Worm (Caenorhabditis elegans) whole organism, L1 larva: ENCODE results near the gene str-134.

Experiments
- C04F5.9 ChIP-seq: sonication (generic microtip); optimal IDR thresholded peaks from 2 replicates; lab custom pipeline; 2016; ENCODE audit warnings: missing genetic modification characterization, missing compliant biosample characterization
- C34B4.2 ChIP-seq: sonication (generic microtip); optimal IDR thresholded peaks from 2 replicates; lab custom pipeline; 2017; ENCODE audit warnings: mild to moderate bottlenecking, missing genetic modification characterization, missing compliant biosample characterization
- F16B12.6 ChIP-seq: fragments of 150-350 bp; optimal IDR thresholded peaks from 2 replicates; lab custom pipeline; 2014; ENCODE audit warnings: missing biosample characterization, missing genetic modification characterization
- Y116A8C.19 ChIP-seq: sonication (generic microtip); optimal IDR thresholded peaks from 2 replicates; lab custom pipeline; 2016; ENCODE audit warnings: missing compliant biosample characterization, missing genetic modification characterization, borderline replicate concordance
- alr-1 ChIP-seq: fragments of 200-800 bp; sonication (Bioruptor generic); optimal IDR thresholded peaks from 2 replicates; lab custom pipeline; 2018; ENCODE audit warnings: borderline replicate concordance, mild to moderate bottlenecking, missing genetic modification characterization, missing compliant biosample characterization
- aly-2 ChIP-seq: fragments of 150-350 bp; optimal IDR thresholded peaks from 2 replicates; lab custom pipeline; 2014; ENCODE audit warnings: missing biosample characterization, missing genetic modification characterization
- ceh-63 ChIP-seq: fragments of 200-800 bp; sonication (Bioruptor generic); optimal IDR thresholded peaks from 2 replicates; lab custom pipeline; 2018; ENCODE audit warnings: mild to moderate bottlenecking, missing genetic modification characterization, missing compliant biosample characterization
- ceh-82 ChIP-seq, 3 experiments: fragments of 150-350 bp in 1 of 3; sonication (generic microtip) in 2 of 3; optimal IDR thresholded peaks; 2 replicates each; lab custom pipeline; 2014 to 2017; ENCODE audit warnings: missing biosample characterization in 3 of 3, missing genetic modification characterization in 3 of 3
- ceh-88 ChIP-seq: fragments of 200-800 bp; sonication (Bioruptor generic); IDR thresholded peaks from 2 replicates; pipeline ENCODE4 v1.3.6; 2022; ENCODE audit warnings: missing genetic modification characterization, missing compliant biosample characterization
- ceh-90 ChIP-seq: sonication (generic microtip); optimal IDR thresholded peaks from 2 replicates; lab custom pipeline; 2016; ENCODE audit warnings: missing genetic modification characterization, missing compliant biosample characterization
- ces-1 ChIP-seq: fragments of 150-350 bp; optimal IDR thresholded peaks from 2 replicates; lab custom pipeline; 2014; ENCODE audit warnings: missing biosample characterization, missing genetic modification reagents, missing genetic modification characterization
- dsc-1 ChIP-seq: sonication (generic microtip); optimal IDR thresholded peaks from 2 replicates; lab custom pipeline; 2016; ENCODE audit warnings: mild to moderate bottlenecking, missing genetic modification characterization, missing compliant biosample characterization
- egl-27 ChIP-seq, 2 experiments: fragments of 150-350 bp in 1 of 2; sonication (generic microtip); optimal IDR thresholded peaks; 3 replicates each; lab custom pipeline; 2017 to 2018; ENCODE audit warnings: missing biosample characterization in 2 of 2, missing genetic modification characterization in 2 of 2, missing genetic modification reagents in 2 of 2
- elt-2 ChIP-seq: sonication (generic microtip); optimal IDR thresholded peaks from 2 replicates; lab custom pipeline; 2016; ENCODE audit warnings: missing genetic modification characterization, mild to moderate bottlenecking, inconsistent platforms, missing compliant biosample characterization, missing genetic modification reagents
- elt-3 ChIP-seq, 6 experiments: fragments of 150-350 bp in 1 of 6; sonication (generic microtip); optimal IDR thresholded peaks; 2 replicates each; lab custom pipeline; 2017 to 2018; ENCODE audit warnings: missing biosample characterization in 6 of 6, missing genetic modification characterization in 6 of 6, inconsistent platforms in 1 of 6
- ets-5 ChIP-seq: fragments of 200-800 bp; sonication (Bioruptor generic); IDR thresholded peaks from 2 replicates; pipeline ENCODE4 v1.3.6; 2022; ENCODE audit warnings: missing genetic modification characterization, missing compliant biosample characterization
- fkh-4 ChIP-seq: sonication (generic microtip); optimal IDR thresholded peaks from 2 replicates; lab custom pipeline; 2016; ENCODE audit warnings: missing compliant biosample characterization, missing genetic modification characterization, borderline replicate concordance
- fkh-8 ChIP-seq: sonication (generic microtip); optimal IDR thresholded peaks from 2 replicates; lab custom pipeline; 2016; ENCODE audit warnings: mild to moderate bottlenecking, missing genetic modification characterization, missing compliant biosample characterization
- hlh-17 ChIP-seq: fragments of 200-800 bp; sonication (Bioruptor generic); optimal IDR thresholded peaks from 2 replicates; lab custom pipeline; 2018; ENCODE audit warnings: missing genetic modification characterization, mild to moderate bottlenecking, missing compliant biosample characterization, moderate library complexity, borderline replicate concordance
- hlh-4 ChIP-seq: sonication (generic microtip); optimal IDR thresholded peaks from 2 replicates; lab custom pipeline; 2016; ENCODE audit warnings: mild to moderate bottlenecking, missing genetic modification characterization, missing compliant biosample characterization
- isw-1 ChIP-seq: fragments of 200-800 bp; sonication (Bioruptor generic); IDR thresholded peaks from 2 replicates; pipeline ENCODE4 v1.3.6; 2022; ENCODE audit warnings: missing genetic modification characterization, missing compliant biosample characterization
- jun-1 ChIP-seq: fragments of 150-350 bp; optimal IDR thresholded peaks from 2 replicates; lab custom pipeline; 2014; ENCODE audit warnings: missing biosample characterization, missing genetic modification reagents, missing genetic modification characterization
- lin-14 ChIP-seq: fragments of 200-800 bp; sonication (Bioruptor generic); optimal IDR thresholded peaks from 2 replicates; lab custom pipeline; 2018; ENCODE audit warnings: mild to moderate bottlenecking, missing genetic modification characterization, moderate library complexity, missing compliant biosample characterization
- lin-15B ChIP-seq: fragments of 150-350 bp; sonication (generic microtip); optimal IDR thresholded peaks from 3 replicates; lab custom pipeline; 2014; ENCODE audit warnings: missing biosample characterization, missing genetic modification characterization
- lin-35 ChIP-seq, 2 experiments: fragments of 150-350 bp; optimal IDR thresholded peaks; 2 replicates each; lab custom pipeline; 2014; ENCODE audit warnings: missing biosample characterization in 2 of 2, missing genetic modification characterization in 2 of 2, missing genetic modification reagents in 2 of 2
- lin-39 ChIP-seq: fragments of 150-350 bp; optimal IDR thresholded peaks from 2 replicates; lab custom pipeline; 2014; ENCODE audit warnings: missing biosample characterization, missing genetic modification reagents, missing genetic modification characterization
- lir-3 ChIP-seq: sonication (generic microtip); optimal IDR thresholded peaks from 2 replicates; lab custom pipeline; 2016; ENCODE audit warnings: mild to moderate bottlenecking, missing genetic modification characterization, moderate library complexity, missing compliant biosample characterization; ENCODE audit not compliant: poor library complexity
- lsy-2 ChIP-seq, 2 experiments: fragments of 150-350 bp; optimal IDR thresholded peaks; 2 replicates each; lab custom pipeline; 2014; ENCODE audit warnings: missing biosample characterization in 2 of 2, missing genetic modification characterization in 2 of 2
- mab-9 ChIP-seq: fragments of 200-800 bp; sonication (Bioruptor generic); IDR thresholded peaks from 2 replicates; pipeline ENCODE4 v1.3.6; 2022; ENCODE audit warnings: missing genetic modification reagents, missing genetic modification characterization, missing compliant biosample characterization
- mdl-1 ChIP-seq, 2 experiments: fragments of 150-350 bp; optimal IDR thresholded peaks; 2 replicates each; lab custom pipeline; 2014 to 2017; ENCODE audit warnings: missing biosample characterization in 2 of 2, missing genetic modification characterization in 2 of 2, inconsistent platforms in 1 of 2
- mef-2 ChIP-seq: fragments of 150-350 bp; optimal IDR thresholded peaks from 2 replicates; lab custom pipeline; 2014; ENCODE audit warnings: missing biosample characterization, missing genetic modification characterization
- nhr-11 ChIP-seq: fragments of 150-350 bp; optimal IDR thresholded peaks from 2 replicates; lab custom pipeline; 2014; ENCODE audit warnings: missing biosample characterization, missing genetic modification characterization
- nhr-12 ChIP-seq: sonication (generic microtip); optimal IDR thresholded peaks from 2 replicates; lab custom pipeline; 2017; ENCODE audit warnings: missing biosample characterization, missing genetic modification characterization
- nhr-20 ChIP-seq: sonication (generic microtip); optimal IDR thresholded peaks from 2 replicates; lab custom pipeline; 2016; ENCODE audit warnings: mild to moderate bottlenecking, missing genetic modification characterization, missing compliant biosample characterization
- nhr-237 ChIP-seq: fragments of 150-350 bp; optimal IDR thresholded peaks from 2 replicates; lab custom pipeline; 2014; ENCODE audit warnings: missing biosample characterization, missing genetic modification characterization
- nhr-28 ChIP-seq: fragments of 150-350 bp; optimal IDR thresholded peaks from 2 replicates; lab custom pipeline; 2014; ENCODE audit warnings: missing biosample characterization, missing genetic modification characterization
- nhr-47 ChIP-seq: sonication (generic microtip); optimal IDR thresholded peaks from 2 replicates; lab custom pipeline; 2016; ENCODE audit warnings: mild to moderate bottlenecking, missing genetic modification characterization, moderate library complexity, missing compliant biosample characterization
- nhr-84 ChIP-seq: sonication (generic microtip); optimal IDR thresholded peaks from 2 replicates; lab custom pipeline; 2017; ENCODE audit warnings: missing biosample characterization, missing genetic modification characterization
- nhr-90 ChIP-seq: sonication (generic microtip); optimal IDR thresholded peaks from 2 replicates; lab custom pipeline; 2016; ENCODE audit warnings: mild to moderate bottlenecking, missing genetic modification characterization, missing compliant biosample characterization; ENCODE audit not compliant: poor library complexity
- pag-3 ChIP-seq: sonication (generic microtip); optimal IDR thresholded peaks from 2 replicates; lab custom pipeline; 2017; ENCODE audit warnings: missing genetic modification characterization, mild to moderate bottlenecking, missing compliant biosample characterization, antibody characterized with exemption, borderline replicate concordance; ENCODE audit not compliant: insufficient read depth
- sox-4 ChIP-seq: sonication (generic microtip); optimal IDR thresholded peaks from 2 replicates; lab custom pipeline; 2016; ENCODE audit warnings: missing genetic modification characterization, missing compliant biosample characterization
- sptf-1 ChIP-seq: fragments of 150-350 bp; optimal IDR thresholded peaks from 2 replicates; lab custom pipeline; 2014; ENCODE audit warnings: missing biosample characterization, missing genetic modification characterization
- sup-37 ChIP-seq: fragments of 200-800 bp; sonication (Bioruptor generic); optimal IDR thresholded peaks from 2 replicates; lab custom pipeline; 2018; ENCODE audit warnings: mild to moderate bottlenecking, missing genetic modification characterization, missing compliant biosample characterization
- swsn-7 ChIP-seq: sonication (generic microtip); optimal IDR thresholded peaks from 2 replicates; lab custom pipeline; 2016; ENCODE audit warnings: missing genetic modification characterization, missing compliant biosample characterization
- tbx-2 ChIP-seq: sonication (generic microtip); optimal IDR thresholded peaks from 2 replicates; lab custom pipeline; 2016; ENCODE audit warnings: missing genetic modification characterization, missing compliant biosample characterization
- tlp-1 ChIP-seq: fragments of 150-350 bp; optimal IDR thresholded peaks from 2 replicates; lab custom pipeline; 2014; ENCODE audit warnings: missing biosample characterization, missing genetic modification characterization
- unc-30 ChIP-seq: sonication (generic microtip); optimal IDR thresholded peaks from 2 replicates; lab custom pipeline; 2017; ENCODE audit warnings: missing biosample characterization, missing genetic modification characterization
- unc-98 ChIP-seq: fragments of 200-800 bp; sonication (Bioruptor generic); IDR thresholded peaks from 2 replicates; pipeline ENCODE4 v1.3.6; 2022; ENCODE audit warnings: missing genetic modification characterization, missing compliant biosample characterization
- vab-15 ChIP-seq: sonication (generic microtip); optimal IDR thresholded peaks from 2 replicates; lab custom pipeline; 2017; ENCODE audit warnings: missing genotype, mild to moderate bottlenecking, missing genetic modification characterization, missing compliant biosample characterization
- zag-1 ChIP-seq: fragments of 150-350 bp; optimal IDR thresholded peaks from 2 replicates; lab custom pipeline; 2014; ENCODE audit warnings: missing biosample characterization, missing genetic modification characterization
- zip-4 ChIP-seq: fragments of 200-800 bp; sonication (Bioruptor generic); optimal IDR thresholded peaks from 2 replicates; lab custom pipeline; 2018; ENCODE audit warnings: mild to moderate bottlenecking, missing genetic modification characterization, moderate library complexity, missing compliant biosample characterization
- ztf-11 ChIP-seq, 2 experiments: sonication (generic microtip); optimal IDR thresholded peaks; 2 replicates each; lab custom pipeline; 2016 to 2017; ENCODE audit warnings: missing genetic modification characterization in 2 of 2, missing biosample characterization in 1 of 2, missing compliant biosample characterization in 1 of 2
- ztf-4 ChIP-seq: fragments of 150-350 bp; optimal IDR thresholded peaks from 2 replicates; lab custom pipeline; 2014; ENCODE audit warnings: missing biosample characterization, missing genetic modification characterization

The str-134 gene

ce11 chrV:777285-777684 lies 33.8 kb downstream of the str-134 start, which contains the start of gene R09E12.9 (continued):
- TF ChIP-seq hlh-17 (GFP tag; lab: Kevin White, UChicago) (no peak), nhr-12 (no peak), zip-4 (no peak), C04F5.9 (tag; lab: Kevin White, UChicago) (no peak), ceh-82 (tag; optimal IDR thresholded peaks at IDR 0.05; lab: Kevin White, UChicago) (no peak), isw-1 (no peak), ztf-4 (tag; lab: Kevin White, UChicago) (no peak), alr-1 (tag; lab: Kevin White, UChicago) (no peak), nhr-11 (tag; lab: Kevin White, UChicago) (no peak), zag-1 (tag; lab: Kevin White, UChicago) (no peak), nhr-84 (tag; lab: Kevin White, UChicago) (no peak), lin-15B (tag; lab: Kevin White, UChicago) (no peak), lsy-2 (tag; optimal IDR thresholded peaks at IDR 0.05; lab: Kevin White, UChicago) (no peak), nhr-90 (tag; lab: Kevin White, UChicago) (peak; percentile 29), nhr-28 (peak; percentile 54), hlh-4 (tag; lab: Kevin White, UChicago) (no peak), fkh-8 (tag; lab: Kevin White, UChicago) (no peak), nhr-47 (tag; lab: Kevin White, UChicago) (no peak), swsn-7 (tag; lab: Kevin White, UChicago) (peak; percentile 10), ztf-11 (tag; optimal IDR thresholded peaks at IDR 0.05; lab: Kevin White, UChicago) (no peak), lin-35 (GFP tag; optimal IDR thresholded peaks at IDR 0.05; lab: Kevin White, UChicago) (peak; percentile 6 to 57), unc-30 (tag; lab: Kevin White, UChicago) (no peak), ces-1 (GFP tag; lab: Kevin White, UChicago) (no peak), elt-3 (tag; optimal IDR thresholded peaks at IDR 0.05; lab: Kevin White, UChicago) (peak in 1 of 6 experiments; percentile 27), sox-4 (no peak), tbx-2 (tag; lab: Kevin White, UChicago) (no peak), mef-2 (tag; lab: Kevin White, UChicago) (no peak), aly-2 (tag; lab: Kevin White, UChicago) (no peak), nhr-20 (tag; lab: Kevin White, UChicago) (peak; percentile 69), mab-9 (GFP tag; lab: Robert Waterston, UW) (no peak), jun-1 (tag; lab: Kevin White, UChicago) (no peak), ceh-88 (GFP tag; lab: Robert Waterston, UW) (no peak), mdl-1 (tag; optimal IDR thresholded peaks at IDR 0.05; lab: Kevin White, UChicago) (no peak), elt-2 (tag; lab: Kevin White, UChicago) (no peak), pag-3 (tag; lab: Kevin White, UChicago) (no peak), ets-5 (GFP tag; lab: Robert Waterston, UW) (no peak), unc-98 (GFP tag; lab: Robert Waterston, UW) (no peak), tlp-1 (no peak), egl-27 (tag; optimal IDR thresholded peaks at IDR 0.05; lab: Kevin White, UChicago) (no peak), lin-14 (GFP tag; lab: Kevin White, UChicago) (no peak), C34B4.2 (tag; lab: Kevin White, UChicago) (no peak), dsc-1 (tag; lab: Kevin White, UChicago) (no peak), ceh-63 (GFP tag; lab: Kevin White, UChicago) (no peak), sptf-1 (tag; lab: Kevin White, UChicago) (no peak), ceh-90 (tag; lab: Kevin White, UChicago) (no peak), lin-39 (tag; lab: Kevin White, UChicago) (no peak), fkh-4 (tag; lab: Kevin White, UChicago) (no peak), Y116A8C.19 (tag; lab: Kevin White, UChicago) (no peak), lir-3 (tag; lab: Kevin White, UChicago) (no peak), sup-37 (GFP tag; lab: Kevin White, UChicago) (no peak), vab-15 (tag; lab: Kevin White, UChicago) (no peak), nhr-237 (tag; lab: Kevin White, UChicago) (peak; percentile 42), F16B12.6 (tag; lab: Kevin White, UChicago) (no peak)
